Worm (Caenorhabditis elegans) whole organism, young adult: ENCODE data around the gene K03B8.4.

ENCODE experiments used
- B0261.1 ChIP-seq: sonication (generic microtip); optimal IDR thresholded peaks from 2 replicates; lab custom pipeline; 2016; ENCODE audit warnings: mild to moderate bottlenecking, missing genetic modification characterization, moderate library complexity, missing compliant biosample characterization
- B0336.3 ChIP-seq: fragments of 200-800 bp; sonication (Bioruptor generic); IDR thresholded peaks from 2 replicates; pipeline ENCODE4 v1.3.6; 2022; ENCODE audit warnings: missing genetic modification characterization, missing compliant biosample characterization
- C06A6.2 ChIP-seq: fragments of 200-800 bp; sonication (Bioruptor generic); conservative IDR thresholded peaks from 2 replicates; pipeline ENCODE4 v1.3.6; 2022; ENCODE audit warnings: missing genetic modification characterization, missing compliant biosample characterization
- F10E7.11 ChIP-seq: sonication (generic microtip); optimal IDR thresholded peaks from 2 replicates; lab custom pipeline; 2017; ENCODE audit warnings: mild to moderate bottlenecking, missing genetic modification characterization, moderate library complexity, missing compliant biosample characterization
- Y53F4B.3 ChIP-seq: fragments of 200-800 bp; sonication (Bioruptor generic); IDR thresholded peaks from 2 replicates; pipeline ENCODE4 v1.3.6; 2022; ENCODE audit warnings: missing genetic modification reagents, missing genetic modification characterization, missing compliant biosample characterization
- Y79H2A.3 ChIP-seq: fragments of 200-800 bp; sonication (Bioruptor generic); conservative IDR thresholded peaks from 2 replicates; pipeline ENCODE4 v1.3.6; 2022; ENCODE audit warnings: missing genetic modification reagents, missing genetic modification characterization, missing compliant biosample characterization
- Y95B8A.8 ChIP-seq: fragments of 200-800 bp; sonication (Bioruptor generic); IDR thresholded peaks from 2 replicates; pipeline ENCODE4 v1.3.6; 2022; ENCODE audit warnings: missing genetic modification reagents, missing genetic modification characterization, missing compliant biosample characterization
- ZK185.1 ChIP-seq: sonication (generic microtip); optimal IDR thresholded peaks from 2 replicates; lab custom pipeline; 2016; ENCODE audit warnings: mild to moderate bottlenecking, missing genetic modification characterization, missing compliant biosample characterization; ENCODE audit not compliant: poor library complexity, severe bottlenecking
- ama-1 ChIP-seq, 3 experiments: fragments of 150-350 bp in 1 of 3; sonication (generic microtip) in 2 of 3; optimal IDR thresholded peaks; 2 replicates each; lab custom pipeline; 2014 to 2018; ENCODE audit warnings: missing biosample characterization in 2 of 3, missing genetic modification characterization in 2 of 3, missing genetic modification reagents in 2 of 3
- aptf-2 ChIP-seq: fragments of 200-800 bp; sonication (Bioruptor generic); conservative IDR thresholded peaks from 2 replicates; pipeline ENCODE4 v1.3.6; 2022; ENCODE audit warnings: missing genetic modification reagents, missing genetic modification characterization, missing compliant biosample characterization
- bed-1 ChIP-seq: fragments of 200-800 bp; sonication (Bioruptor generic); IDR thresholded peaks from 2 replicates; pipeline ENCODE4 v1.3.6; 2022; ENCODE audit warnings: missing genetic modification reagents, missing genetic modification characterization, missing compliant biosample characterization
- cebp-1 ChIP-seq, 2 experiments: fragments of 200-800 bp in 1 of 2; sonication (Bioruptor generic) in 1 of 2; sonication (generic microtip) in 1 of 2; IDR thresholded peaks in 1 of 2; optimal IDR thresholded peaks in 1 of 2; 2 replicates each; pipeline versions ENCODE4 v1.3.6 to Lab custom; 2017 to 2022; ENCODE audit warnings: missing compliant biosample characterization in 2 of 2, missing genetic modification characterization in 2 of 2, mild to moderate bottlenecking in 1 of 2, missing genetic modification reagents in 1 of 2, moderate library complexity in 1 of 2
- cebp-2 ChIP-seq: fragments of 200-800 bp; sonication (Bioruptor generic); IDR thresholded peaks from 2 replicates; pipeline ENCODE4 v1.3.6; 2022; ENCODE audit warnings: missing genetic modification characterization, missing compliant biosample characterization
- ceh-40 ChIP-seq: fragments of 200-800 bp; sonication (Bioruptor generic); IDR thresholded peaks from 2 replicates; pipeline ENCODE4 v1.3.6; 2022; ENCODE audit warnings: missing genetic modification characterization, missing compliant biosample characterization
- ceh-58 ChIP-seq: fragments of 200-800 bp; sonication (Bioruptor generic); IDR thresholded peaks from 2 replicates; pipeline ENCODE4 v1.3.6; 2022; ENCODE audit warnings: missing genetic modification characterization, missing compliant biosample characterization
- ceh-79 ChIP-seq: sonication (generic microtip); optimal IDR thresholded peaks from 2 replicates; lab custom pipeline; 2017; ENCODE audit warnings: mild to moderate bottlenecking, missing genetic modification characterization, missing compliant biosample characterization
- die-1 ChIP-seq: sonication (generic microtip); optimal IDR thresholded peaks from 2 replicates; lab custom pipeline; 2016; ENCODE audit warnings: missing genotype, mild to moderate bottlenecking, missing genetic modification characterization, missing compliant biosample characterization
- dpl-1 ChIP-seq: fragments of 150-350 bp; optimal IDR thresholded peaks from 2 replicates; lab custom pipeline; 2014; ENCODE audit warnings: missing biosample characterization, missing genetic modification reagents, missing genetic modification characterization
- ekl-4 ChIP-seq: fragments of 200-800 bp; sonication (Bioruptor generic); IDR thresholded peaks from 2 replicates; pipeline ENCODE4 v1.3.6; 2022; ENCODE audit warnings: missing genetic modification reagents, missing genetic modification characterization, missing compliant biosample characterization
- gei-17 ChIP-seq: fragments of 200-800 bp; sonication (Bioruptor generic); optimal IDR thresholded peaks from 2 replicates; lab custom pipeline; 2018; ENCODE audit warnings: mild to moderate bottlenecking, missing genetic modification characterization, missing compliant biosample characterization
- him-1 ChIP-seq: sonication (generic microtip); optimal IDR thresholded peaks from 2 replicates; lab custom pipeline; 2016; ENCODE audit warnings: missing genotype, missing genetic modification reagents, missing genetic modification characterization, missing compliant biosample characterization
- hlh-12 ChIP-seq: sonication (generic microtip); optimal IDR thresholded peaks from 2 replicates; lab custom pipeline; 2016; ENCODE audit warnings: missing genetic modification characterization, missing compliant biosample characterization
- hmg-1.2 ChIP-seq: fragments of 200-800 bp; sonication (Bioruptor generic); IDR thresholded peaks from 2 replicates; pipeline ENCODE4 v1.3.6; 2022; ENCODE audit warnings: missing genetic modification reagents, missing genetic modification characterization, missing compliant biosample characterization
- hsf-1 ChIP-seq: fragments of 200-800 bp; sonication (Bioruptor generic); IDR thresholded peaks from 2 replicates; pipeline ENCODE4 v1.3.6; 2022; ENCODE audit warnings: missing genetic modification reagents, missing genetic modification characterization, missing compliant biosample characterization
- let-607 ChIP-seq, 2 experiments: fragments of 200-800 bp in 1 of 2; sonication (Bioruptor generic) in 1 of 2; sonication (generic microtip) in 1 of 2; optimal IDR thresholded peaks; 2 replicates each; lab custom pipeline; 2016 to 2018; ENCODE audit warnings: mild to moderate bottlenecking in 2 of 2, missing compliant biosample characterization in 2 of 2, missing genetic modification characterization in 2 of 2, moderate library complexity in 2 of 2, missing genotype in 1 of 2
- lin-35 ChIP-seq, 3 experiments: fragments of 150-350 bp in 2 of 3; sonication (generic microtip) in 1 of 3; optimal IDR thresholded peaks; 2 replicates each; lab custom pipeline; 2014 to 2018; ENCODE audit warnings: missing biosample characterization in 3 of 3, missing genetic modification characterization in 3 of 3, missing genetic modification reagents in 3 of 3
- lir-1 ChIP-seq: fragments of 200-800 bp; sonication (Bioruptor generic); conservative IDR thresholded peaks from 2 replicates; pipeline ENCODE4 v1.3.6; 2022; ENCODE audit warnings: missing genetic modification reagents, missing genetic modification characterization, missing compliant biosample characterization
- lsl-1 ChIP-seq: fragments of 200-800 bp; sonication (Bioruptor generic); optimal IDR thresholded peaks from 2 replicates; lab custom pipeline; 2018; ENCODE audit warnings: mild to moderate bottlenecking, missing genetic modification characterization, moderate library complexity, missing compliant biosample characterization
- madf-10 ChIP-seq: sonication (generic microtip); optimal IDR thresholded peaks from 2 replicates; lab custom pipeline; 2016; ENCODE audit warnings: mild to moderate bottlenecking, missing genetic modification characterization, missing compliant biosample characterization
- madf-3 ChIP-seq: fragments of 200-800 bp; sonication (Bioruptor generic); IDR thresholded peaks from 2 replicates; pipeline ENCODE4 v1.3.6; 2022; ENCODE audit warnings: missing genetic modification reagents, missing genetic modification characterization, missing compliant biosample characterization
- madf-6 ChIP-seq: fragments of 200-800 bp; sonication (Bioruptor generic); IDR thresholded peaks from 2 replicates; pipeline ENCODE4 v1.3.6; 2022; ENCODE audit warnings: missing genetic modification reagents, missing genetic modification characterization, missing compliant biosample characterization
- mxl-1 ChIP-seq: sonication (generic microtip); optimal IDR thresholded peaks from 2 replicates; lab custom pipeline; 2016; ENCODE audit warnings: missing genetic modification characterization, missing compliant biosample characterization
- nfyb-1 ChIP-seq: fragments of 200-800 bp; sonication (Bioruptor generic); IDR thresholded peaks from 2 replicates; pipeline ENCODE4 v1.3.6; 2022; ENCODE audit warnings: missing genetic modification reagents, missing genetic modification characterization, missing compliant biosample characterization
- nhr-90 ChIP-seq: sonication (generic microtip); optimal IDR thresholded peaks from 2 replicates; lab custom pipeline; 2016; ENCODE audit warnings: missing genotype, mild to moderate bottlenecking, missing genetic modification characterization, missing compliant biosample characterization
- rec-8 ChIP-seq, 2 experiments: sonication (generic microtip); optimal IDR thresholded peaks; 2 replicates each; lab custom pipeline; 2016; ENCODE audit warnings: mild to moderate bottlenecking in 2 of 2, missing genetic modification characterization in 2 of 2, missing genetic modification reagents in 2 of 2, missing genotype in 2 of 2, missing biosample characterization in 1 of 2, missing compliant biosample characterization in 1 of 2, moderate library complexity in 1 of 2
- snpc-1.3 ChIP-seq: sonication (generic microtip); optimal IDR thresholded peaks from 2 replicates; lab custom pipeline; 2017; ENCODE audit warnings: missing genetic modification characterization, mild to moderate bottlenecking, missing compliant biosample characterization, antibody characterized with exemption, moderate library complexity, missing genotype, missing genetic modification reagents; ENCODE audit not compliant: insufficient read depth
- sptf-2 ChIP-seq: fragments of 200-800 bp; sonication (Bioruptor generic); optimal IDR thresholded peaks from 2 replicates; lab custom pipeline; 2018; ENCODE audit warnings: mild to moderate bottlenecking, missing genetic modification characterization, missing compliant biosample characterization
- unc-130 ChIP-seq: sonication (generic microtip); optimal IDR thresholded peaks from 2 replicates; lab custom pipeline; 2016; ENCODE audit warnings: missing genetic modification reagents, missing genetic modification characterization, missing compliant biosample characterization

The K03B8.4 gene

ce11 chrV:11354264-11354663, 40.7 kb downstream of the K03B8.4 start:
- no peak for TF ChIP-seq dpl-1
- no peak for TF ChIP-seq madf-3
- TF ChIP-seq unc-130 (GFP tag; lab: Kevin White, UChicago), result no peak
- TF ChIP-seq nfyb-1 (GFP tag; lab: Robert Waterston, UW), result no peak
- no peak for TF ChIP-seq him-1
- TF ChIP-seq ceh-79 (tag; lab: Kevin White, UChicago), result no peak
- TF ChIP-seq cebp-2 (GFP tag; lab: Robert Waterston, UW), result no peak
- TF ChIP-seq lir-1 (GFP tag; lab: Robert Waterston, UW), result no peak
- no peak for TF ChIP-seq lin-35 (GFP tag; optimal IDR thresholded peaks at IDR 0.05; lab: Kevin White, UChicago)
- no peak for TF ChIP-seq Y53F4B.3 (GFP tag; lab: Robert Waterston, UW)
- no peak for TF ChIP-seq lsl-1 (GFP tag; lab: Kevin White, UChicago)
- no peak for TF ChIP-seq ceh-58 (GFP tag; lab: Robert Waterston, UW)
- no peak for TF ChIP-seq Y95B8A.8
- no peak for TF ChIP-seq bed-1 (GFP tag; lab: Robert Waterston, UW)
- no peak for TF ChIP-seq ekl-4 (GFP tag; lab: Robert Waterston, UW)
- TF ChIP-seq madf-6 (GFP tag; lab: Robert Waterston, UW), result no peak
- TF ChIP-seq gei-17, result no peak
- no peak for TF ChIP-seq madf-10 (tag; lab: Kevin White, UChicago)
- TF ChIP-seq F10E7.11, result no peak
- TF ChIP-seq, all 124 proteins: peak for 0

- TF ChIP-seq let-607 (tag; optimal IDR thresholded peaks at IDR 0.05; lab: Kevin White, UChicago), result no peak
- TF ChIP-seq dpl-1, result no peak
- TF ChIP-seq rec-8 (tag; optimal IDR thresholded peaks at IDR 0.05; lab: Kevin White, UChicago), result no peak
- TF ChIP-seq hmg-1.2 (GFP tag; lab: Robert Waterston, UW), result no peak
- no peak for TF ChIP-seq gei-17
- TF ChIP-seq hsf-1 (GFP tag; lab: Robert Waterston, UW), result no peak
- TF ChIP-seq sptf-2 (GFP tag; lab: Kevin White, UChicago), result no peak
- TF ChIP-seq cebp-1 (GFP tag; IDR thresholded peaks at IDR 0.05; lab: Robert Waterston, UW), result no peak
- no peak for TF ChIP-seq cebp-1 (tag; optimal IDR thresholded peaks at IDR 0.05; lab: Kevin White, UChicago)
- TF ChIP-seq hlh-12, result no peak
- no peak for TF ChIP-seq ZK185.1 (tag; lab: Kevin White, UChicago)
- TF ChIP-seq Y53F4B.3 (GFP tag; lab: Robert Waterston, UW), result no peak
- TF ChIP-seq nhr-90 (tag; lab: Kevin White, UChicago), result no peak
- no peak for TF ChIP-seq die-1 (tag; lab: Kevin White, UChicago)
- no peak for TF ChIP-seq ceh-40 (GFP tag; lab: Robert Waterston, UW)
- no peak for TF ChIP-seq C06A6.2 (GFP tag; lab: Robert Waterston, UW)
- no peak for TF ChIP-seq B0336.3 (GFP tag; lab: Robert Waterston, UW)
- TF ChIP-seq ama-1 (optimal IDR thresholded peaks at IDR 0.05; lab: Kevin White, UChicago), result no peak
- TF ChIP-seq ama-1 (GFP tag; optimal IDR thresholded peaks at IDR 0.05; lab: Kevin White, UChicago), result no peak
- no peak for TF ChIP-seq aptf-2 (GFP tag; lab: Robert Waterston, UW)
- no peak for TF ChIP-seq Y79H2A.3
These were observed 42.0 kb downstream of the K03B8.4 start, which contains the start of gene npr-25 for ce11 chrV:11352893-11353292. Gene npr-25, minus strand, starts transcription at chrV:11352993.

- TF ChIP-seq hsf-1 (GFP tag; lab: Robert Waterston, UW) (no peak), B0261.1 (tag; lab: Kevin White, UChicago) (no peak), ceh-40 (GFP tag; lab: Robert Waterston, UW) (no peak), mxl-1 (tag; lab: Kevin White, UChicago) (no peak), snpc-1.3 (no peak)
These were observed 43.7 kb downstream of the K03B8.4 start for ce11 chrV:11351263-11351662.
